Fruit fly (Drosophila melanogaster) whole organism, prepupa: ENCODE data around the gene glec.
A peak's percentile ranks its signal among the peaks of the same experiment; 100 is the strongest.

Source experiments
- CG10631 ChIP-seq: fragments of 200-800 bp; sonication (Bioruptor generic); optimal IDR thresholded peaks from 2 replicates; lab custom pipeline; 2016; ENCODE audit warnings: missing biosample characterization, missing genetic modification characterization
- CG10669 ChIP-seq: fragments of 200-800 bp; sonication (Bioruptor generic); optimal IDR thresholded peaks from 3 replicates; lab custom pipeline; 2018; ENCODE audit warnings: missing biosample characterization, mild to moderate bottlenecking, missing genetic modification characterization, moderate library complexity
- CG11294 ChIP-seq: fragments of 200-800 bp; sonication (Bioruptor generic); IDR thresholded peaks from 2 replicates; pipeline ENCODE4 v1.3.6; 2022; ENCODE audit warnings: missing biosample characterization, missing genetic modification characterization
- CG11902 ChIP-seq: fragments of 200-800 bp; sonication (Bioruptor generic); optimal IDR thresholded peaks from 3 replicates; lab custom pipeline; 2016; ENCODE audit warnings: missing biosample characterization, missing genetic modification characterization
- CG1621 ChIP-seq: fragments of 200-800 bp; sonication (Bioruptor generic); optimal IDR thresholded peaks from 3 replicates; lab custom pipeline; 2018; ENCODE audit warnings: missing biosample characterization, mild to moderate bottlenecking, missing genetic modification characterization
- CG16779 ChIP-seq: fragments of 200-800 bp; sonication (Bioruptor generic); optimal IDR thresholded peaks from 3 replicates; lab custom pipeline; 2017; ENCODE audit warnings: missing biosample characterization, mild to moderate bottlenecking, missing genetic modification characterization
- CG32006 ChIP-seq: fragments of 200-800 bp; sonication (Bioruptor generic); optimal IDR thresholded peaks from 3 replicates; lab custom pipeline; 2017; ENCODE audit warnings: missing biosample characterization, mild to moderate bottlenecking, missing genetic modification characterization
- CG34406 ChIP-seq: fragments of 200-800 bp; sonication (Bioruptor generic); optimal IDR thresholded peaks from 3 replicates; lab custom pipeline; 2016; ENCODE audit warnings: missing biosample characterization, missing genetic modification characterization
- CG3919 ChIP-seq: fragments of 200-800 bp; sonication (Bioruptor generic); optimal IDR thresholded peaks from 3 replicates; lab custom pipeline; 2016; ENCODE audit warnings: missing biosample characterization, missing genetic modification characterization
- CG4318 ChIP-seq: fragments of 200-800 bp; sonication (Bioruptor generic); optimal IDR thresholded peaks from 3 replicates; lab custom pipeline; 2017; ENCODE audit warnings: missing biosample characterization, mild to moderate bottlenecking, missing genetic modification characterization
- CG6163 ChIP-seq: fragments of 200-800 bp; sonication (Bioruptor generic); IDR thresholded peaks from 3 replicates; pipeline ENCODE4 v1.3.6; 2022; ENCODE audit warnings: missing biosample characterization, missing genetic modification characterization
- CG6276 ChIP-seq: fragments of 200-800 bp; sonication (Bioruptor generic); optimal IDR thresholded peaks from 2 replicates; lab custom pipeline; 2017; ENCODE audit warnings: missing biosample characterization, mild to moderate bottlenecking, missing genetic modification characterization
- CG6792 ChIP-seq: fragments of 200-800 bp; sonication (Bioruptor generic); optimal IDR thresholded peaks from 3 replicates; lab custom pipeline; 2016; ENCODE audit warnings: missing biosample characterization, missing genetic modification characterization
- CG8119 ChIP-seq: fragments of 200-800 bp; sonication (Bioruptor generic); IDR thresholded peaks from 3 replicates; pipeline ENCODE4 v1.3.6; 2022; ENCODE audit warnings: missing biosample characterization, missing genetic modification characterization
- CG8319 ChIP-seq: fragments of 200-800 bp; sonication (Bioruptor generic); optimal IDR thresholded peaks from 3 replicates; lab custom pipeline; 2016; ENCODE audit warnings: missing biosample characterization, missing genetic modification characterization
- CG8632 ChIP-seq: fragments of 200-800 bp; sonication (Bioruptor generic); optimal IDR thresholded peaks from 3 replicates; lab custom pipeline; 2016; ENCODE audit warnings: missing biosample characterization, missing genetic modification characterization
- CG9139 ChIP-seq: fragments of 200-800 bp; sonication (Bioruptor generic); optimal IDR thresholded peaks from 3 replicates; lab custom pipeline; 2017; ENCODE audit warnings: missing biosample characterization, mild to moderate bottlenecking, missing genetic modification characterization
- Eip75B ChIP-seq: fragments of 200-800 bp; sonication (Bioruptor generic); optimal IDR thresholded peaks from 3 replicates; lab custom pipeline; 2016; ENCODE audit warnings: missing biosample characterization, missing genetic modification characterization
- Eip78C ChIP-seq: fragments of 200-800 bp; sonication (Bioruptor generic); peaks from one replicate; lab custom pipeline; 2016; ENCODE audit warnings: missing biosample characterization, missing genetic modification characterization
- Eip93F ChIP-seq: fragments of 200-800 bp; sonication (Bioruptor generic); optimal IDR thresholded peaks from 2 replicates; lab custom pipeline; 2016; ENCODE audit warnings: missing biosample characterization, mild to moderate bottlenecking, missing genetic modification characterization
- Ets21C ChIP-seq: fragments of 200-800 bp; sonication (Bioruptor generic); optimal IDR thresholded peaks from 3 replicates; lab custom pipeline; 2016; ENCODE audit warnings: missing biosample characterization, missing genetic modification characterization
- Gug ChIP-seq: fragments of 200-800 bp; sonication (Bioruptor generic); IDR thresholded peaks from 2 replicates; pipeline ENCODE4 v1.3.6; 2022; ENCODE audit warnings: missing biosample characterization, missing genetic modification characterization
- Hr39 ChIP-seq: fragments of 200-800 bp; sonication (Bioruptor generic); optimal IDR thresholded peaks from 2 replicates; lab custom pipeline; 2016; ENCODE audit warnings: missing biosample characterization, missing genetic modification characterization
- Hr4 ChIP-seq: fragments of 200-800 bp; sonication (Bioruptor generic); optimal IDR thresholded peaks from 3 replicates; lab custom pipeline; 2016; ENCODE audit warnings: missing biosample characterization, missing genetic modification characterization
- Met ChIP-seq: fragments of 200-800 bp; sonication (Bioruptor generic); optimal IDR thresholded peaks from 3 replicates; lab custom pipeline; 2016; ENCODE audit warnings: missing biosample characterization, missing genetic modification characterization
- Sox14 ChIP-seq: fragments of 200-800 bp; sonication (Bioruptor generic); optimal IDR thresholded peaks from 3 replicates; lab custom pipeline; 2016; ENCODE audit warnings: missing biosample characterization, missing genetic modification characterization
- acj6 ChIP-seq: fragments of 200-800 bp; sonication (Bioruptor generic); optimal IDR thresholded peaks from 3 replicates; lab custom pipeline; 2016; ENCODE audit warnings: missing biosample characterization, missing genetic modification characterization
- cyc ChIP-seq: fragments of 200-800 bp; sonication (Bioruptor generic); optimal IDR thresholded peaks from 3 replicates; lab custom pipeline; 2016; ENCODE audit warnings: missing biosample characterization, missing genetic modification characterization
- dac ChIP-seq: fragments of 200-800 bp; sonication (Bioruptor generic); optimal IDR thresholded peaks from 2 replicates; lab custom pipeline; 2017; ENCODE audit warnings: missing biosample characterization, mild to moderate bottlenecking, missing genetic modification characterization
- dsx ChIP-seq: fragments of 200-800 bp; optimal IDR thresholded peaks from 3 replicates; lab custom pipeline; 2019; ENCODE audit warnings: missing biosample characterization, mild to moderate bottlenecking, missing genetic modification characterization, moderate library complexity; ENCODE audit not compliant: poor library complexity, severe bottlenecking
- eg ChIP-seq: fragments of 200-800 bp; sonication (Bioruptor generic); IDR thresholded peaks from 3 replicates; pipeline ENCODE4 v1.3.6; 2022; ENCODE audit warnings: missing biosample characterization, missing genetic modification characterization
- esn ChIP-seq: fragments of 200-800 bp; sonication (Bioruptor generic); optimal IDR thresholded peaks from 2 replicates; lab custom pipeline; 2016; ENCODE audit warnings: missing biosample characterization, mild to moderate bottlenecking, missing genetic modification characterization, moderate library complexity
- fd59A ChIP-seq: fragments of 200-800 bp; sonication (Bioruptor generic); optimal IDR thresholded peaks from 2 replicates; lab custom pipeline; 2017; ENCODE audit warnings: missing biosample characterization, mild to moderate bottlenecking, missing genetic modification characterization, missing genetic modification reagents
- fd85E ChIP-seq: fragments of 200-800 bp; sonication (Bioruptor generic); optimal IDR thresholded peaks from 3 replicates; lab custom pipeline; 2016; ENCODE audit warnings: missing biosample characterization, missing genetic modification characterization
- fkh ChIP-seq: fragments of 200-800 bp; sonication (Bioruptor generic); optimal IDR thresholded peaks from 3 replicates; lab custom pipeline; 2017; ENCODE audit warnings: missing biosample characterization, mild to moderate bottlenecking, missing genetic modification characterization, moderate library complexity
- lz ChIP-seq: fragments of 200-800 bp; sonication (Bioruptor generic); optimal IDR thresholded peaks from 3 replicates; lab custom pipeline; 2016; ENCODE audit warnings: missing biosample characterization, missing genetic modification characterization
- net ChIP-seq: fragments of 200-800 bp; sonication (Bioruptor generic); optimal IDR thresholded peaks from 3 replicates; lab custom pipeline; 2016; ENCODE audit warnings: missing biosample characterization, missing genetic modification characterization
- salr ChIP-seq, 2 experiments: fragments of 200-800 bp; sonication (Bioruptor generic); optimal IDR thresholded peaks; 3 replicates each; lab custom pipeline; 2016 to 2018; ENCODE audit warnings: missing biosample characterization in 2 of 2, missing genetic modification characterization in 2 of 2, mild to moderate bottlenecking in 1 of 2
- svp ChIP-seq: fragments of 200-800 bp; sonication (Bioruptor generic); peaks from one replicate; lab custom pipeline; 2016; ENCODE audit warnings: missing biosample characterization, missing genetic modification characterization
- topi ChIP-seq: fragments of 200-800 bp; sonication (Bioruptor generic); optimal IDR thresholded peaks from 3 replicates; lab custom pipeline; 2016; ENCODE audit warnings: missing biosample characterization, missing genetic modification characterization

Gene glec

DNA sequence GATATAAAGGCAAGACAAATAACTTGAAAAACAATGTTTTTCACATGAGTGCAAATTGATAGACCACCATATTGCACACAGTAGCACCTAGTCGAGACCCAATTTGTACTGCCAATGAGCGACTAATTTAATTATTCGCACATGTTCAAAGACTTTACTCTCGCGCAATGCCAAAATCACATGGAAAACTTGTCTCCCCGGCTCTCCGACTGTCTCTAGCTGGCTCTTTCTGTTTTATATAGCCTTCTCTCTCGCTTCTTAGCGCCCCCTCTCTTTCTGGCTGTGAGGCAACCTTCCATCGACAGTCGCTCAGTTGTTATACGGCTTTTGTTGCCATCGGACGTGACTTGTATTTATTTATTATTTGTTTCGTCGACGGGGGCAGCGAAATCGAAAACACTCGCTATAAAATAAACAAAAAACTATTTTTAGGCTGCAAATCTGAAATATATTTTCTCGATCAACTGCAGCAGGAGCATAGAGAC lies 19.0 kb upstream of the glec start, which contains the start of gene CG6656 (continued):
- peak; percentile 80 for TF ChIP-seq CG1621 (tag; lab: Kevin White, UChicago)

DNA sequence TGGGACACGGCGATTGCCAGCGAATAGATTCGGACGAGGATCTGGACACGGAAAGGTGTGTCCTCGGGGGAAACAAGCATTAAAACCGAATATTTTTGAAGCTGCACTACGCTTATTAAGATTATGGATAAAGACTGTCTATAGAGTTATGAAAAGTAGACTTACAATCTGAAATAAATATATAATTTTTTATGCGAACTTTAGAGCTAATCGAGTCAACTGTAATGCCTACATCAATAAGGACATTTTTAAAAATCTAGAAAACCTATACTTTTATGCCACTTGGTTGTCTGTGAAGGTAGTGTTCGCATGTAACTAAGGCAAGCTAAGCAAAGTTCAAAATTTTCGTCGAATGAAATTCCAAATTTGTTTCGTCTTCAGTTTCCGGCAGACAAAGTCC lies 17.4 kb upstream of the glec start, which contains the start of gene CG31178:
Gene CG31178 (plus strand): TSS at position 301 of the 400 bp plus-strand sequence.
- TF ChIP-seq dac (GFP tag; lab: Kevin White, UChicago): no peak
- no peak for TF ChIP-seq Eip93F (GFP tag; lab: Kevin White, UChicago)
- TF ChIP-seq CG8632 (GFP tag; lab: Kevin White, UChicago): no peak
- no peak for TF ChIP-seq Eip75B (GFP tag; lab: Kevin White, UChicago)
- no peak for TF ChIP-seq CG3919 (GFP tag; lab: Kevin White, UChicago)
- no peak for TF ChIP-seq CG6792 (GFP tag; lab: Kevin White, UChicago)
- no peak for TF ChIP-seq CG8319
- TF ChIP-seq fkh (GFP tag; lab: Kevin White, UChicago): no peak
- TF ChIP-seq Met: no peak
- TF ChIP-seq CG6163 (GFP tag; lab: Robert Waterston, UW): no peak
- TF ChIP-seq CG4318 (GFP tag; lab: Kevin White, UChicago): no peak
- TF ChIP-seq CG6276 (GFP tag; lab: Kevin White, UChicago): no peak
- no peak for TF ChIP-seq eg (GFP tag; lab: Robert Waterston, UW)
- no peak for TF ChIP-seq Hr4
- no peak for TF ChIP-seq svp (GFP tag; lab: Kevin White, UChicago)
- TF ChIP-seq cyc (GFP tag; lab: Kevin White, UChicago): no peak
- TF ChIP-seq net (GFP tag; lab: Kevin White, UChicago): no peak

DNA sequence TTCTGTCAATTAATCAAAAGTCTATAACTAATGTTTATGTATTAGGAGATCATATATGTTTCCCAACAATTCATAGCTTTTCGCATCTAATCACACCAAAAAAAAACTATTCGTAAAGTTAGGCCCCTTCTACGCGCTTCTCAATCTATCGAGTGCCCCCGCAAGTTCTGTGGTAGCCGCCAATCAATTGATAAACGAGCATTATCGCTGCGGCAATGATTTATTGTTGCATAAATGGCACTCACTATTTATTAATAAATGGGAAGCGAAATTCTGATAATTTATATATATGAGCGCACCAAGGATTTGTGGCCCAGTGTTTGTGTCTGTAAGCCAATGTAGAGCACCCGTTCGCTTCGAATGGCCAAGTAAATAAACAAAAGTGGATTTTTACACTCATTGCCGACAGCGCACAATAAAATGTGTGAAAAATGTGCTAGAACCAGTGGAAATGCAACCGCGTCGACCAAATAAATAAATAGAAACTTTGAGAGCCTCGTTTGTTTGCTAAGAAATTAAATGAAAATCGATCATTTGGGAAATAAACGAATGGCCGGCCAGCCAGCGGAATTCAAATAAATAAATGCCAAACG lies 15.4 kb upstream of the glec start:
- TF ChIP-seq topi (no peak), fkh (GFP tag; lab: Kevin White, UChicago) (peak; percentile 73), CG6163 (GFP tag; lab: Robert Waterston, UW) (no peak), Eip78C (peak; percentile 56), Eip75B (GFP tag; lab: Kevin White, UChicago) (no peak), CG11294 (GFP tag; lab: Robert Waterston, UW) (no peak), Hr39 (GFP tag; lab: Kevin White, UChicago) (no peak), Ets21C (GFP tag; lab: Kevin White, UChicago) (no peak), dsx (GFP tag; lab: Kevin White, UChicago) (no peak), CG8632 (GFP tag; lab: Kevin White, UChicago) (no peak), lz (no peak), CG16779 (tag; lab: Kevin White, UChicago) (no peak), Sox14 (GFP tag; lab: Kevin White, UChicago) (no peak), CG10669 (GFP tag; lab: Kevin White, UChicago) (no peak), Hr4 (no peak), Met (no peak)

DNA sequence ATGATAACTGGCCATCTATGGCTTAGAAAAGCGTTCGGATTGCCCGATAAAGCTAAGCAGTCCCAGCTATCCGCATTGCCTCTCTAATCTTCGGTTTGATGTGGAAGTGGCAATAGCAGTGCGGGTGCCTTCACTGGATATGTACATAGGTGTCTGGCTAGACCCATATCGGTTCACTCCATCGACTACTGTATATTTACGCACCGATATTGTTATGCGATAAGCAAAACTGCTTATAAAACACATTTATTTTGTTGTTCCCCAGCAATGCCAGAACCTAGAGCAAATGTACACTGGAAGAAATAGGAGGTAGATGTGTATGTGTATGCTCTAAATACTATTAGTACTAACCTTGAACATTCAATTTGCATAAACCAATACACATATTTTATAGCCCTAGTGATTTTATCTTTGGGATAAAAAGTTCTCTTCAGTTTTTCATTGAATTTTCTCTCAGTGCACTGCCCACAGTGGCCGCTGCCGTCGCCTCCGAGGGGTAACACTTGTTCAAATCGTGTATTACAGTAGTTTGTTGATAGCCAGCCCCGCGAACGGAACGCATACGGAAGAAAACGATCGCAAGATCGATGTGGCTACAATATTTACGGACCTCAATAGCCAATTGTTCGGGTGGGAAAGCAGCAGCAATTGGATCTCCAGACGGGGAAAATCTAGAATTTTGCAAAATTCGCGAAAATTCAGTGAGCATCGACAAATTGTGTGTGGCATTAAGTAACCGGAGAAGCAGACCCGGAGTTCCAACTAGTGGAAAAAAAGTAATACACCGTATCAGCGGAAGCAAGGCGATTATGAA lies 14.3 kb upstream of the glec start, which contains the start of gene CG31431:
Gene CG31431 (plus strand): TSS at position 524 of the 814 bp plus-strand sequence.
- TF ChIP-seq CG6276 (GFP tag; lab: Kevin White, UChicago): peak; percentile 86
- peak; percentile 95 for TF ChIP-seq eg (GFP tag; lab: Robert Waterston, UW)
- TF ChIP-seq cyc (GFP tag; lab: Kevin White, UChicago): peak; percentile 68
- peak; percentile 67 for TF ChIP-seq topi
- peak; percentile 55 for TF ChIP-seq CG8632 (GFP tag; lab: Kevin White, UChicago)
- TF ChIP-seq CG9139 (GFP tag; lab: Kevin White, UChicago): peak; percentile 74
- peak; percentile 77 for TF ChIP-seq CG10631 (GFP tag; lab: Kevin White, UChicago)
- TF ChIP-seq salr (GFP tag; optimal IDR thresholded peaks at IDR 0.05; lab: Kevin White, UChicago): peak; percentile 41 to 52
- TF ChIP-seq dac (GFP tag; lab: Kevin White, UChicago): peak; percentile 30
- peak; percentile 80 for TF ChIP-seq acj6
- TF ChIP-seq CG34406 (GFP tag; lab: Kevin White, UChicago): peak; percentile 57
- TF ChIP-seq Gug (GFP tag; lab: Robert Waterston, UW): peak; percentile 93
- TF ChIP-seq fd85E (GFP tag; lab: Kevin White, UChicago): no peak
- TF ChIP-seq CG8119 (GFP tag; lab: Robert Waterston, UW): peak; percentile 91
- TF ChIP-seq svp (GFP tag; lab: Kevin White, UChicago): peak; percentile 66
- peak; percentile 66 for TF ChIP-seq Sox14 (GFP tag; lab: Kevin White, UChicago)
- TF ChIP-seq CG1621 (tag; lab: Kevin White, UChicago): peak; percentile 81
- peak; percentile 63 for TF ChIP-seq CG11902 (GFP tag; lab: Kevin White, UChicago)
- TF ChIP-seq fd59A (GFP tag; lab: Kevin White, UChicago): peak; percentile 75
- peak; percentile 61 for TF ChIP-seq esn (GFP tag; lab: Kevin White, UChicago)
- TF ChIP-seq CG32006 (GFP tag; lab: Kevin White, UChicago): peak; percentile 89
- peak; percentile 88 for TF ChIP-seq CG3919 (GFP tag; lab: Kevin White, UChicago)
- peak; percentile 90 for TF ChIP-seq Hr4
- peak; percentile 80 for TF ChIP-seq Eip75B (GFP tag; lab: Kevin White, UChicago)
- peak; percentile 82 for TF ChIP-seq net (GFP tag; lab: Kevin White, UChicago)
- peak; percentile 88 for TF ChIP-seq CG11294 (GFP tag; lab: Robert Waterston, UW)
- peak; percentile 93 for TF ChIP-seq Eip78C
- TF ChIP-seq CG8319: peak; percentile 66
